Worm (Caenorhabditis elegans): ENCODE data around the gene T26E4.4.

DNA sequence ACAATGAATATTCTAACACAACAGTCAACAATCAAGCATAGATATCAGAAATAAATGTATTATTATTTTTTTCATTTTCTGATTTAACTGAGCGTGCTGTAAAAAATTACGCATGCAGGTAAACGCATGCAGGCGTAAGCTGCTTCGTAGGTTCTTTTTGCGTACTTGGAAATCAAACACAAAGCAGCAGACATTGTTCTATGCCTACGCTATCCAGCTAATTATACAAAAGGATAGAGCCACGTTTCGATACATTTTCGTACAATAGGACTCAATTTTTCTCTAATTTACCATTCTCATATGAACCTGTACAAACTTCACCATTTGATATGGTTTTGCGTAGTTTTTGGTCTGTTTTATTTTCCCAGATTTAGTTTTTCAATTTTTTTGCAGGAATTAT is 9.8 kb downstream of the T26E4.4 start, which contains the start of gene T26E4.3:
- TF ChIP-seq nhr-23 (tag; optimal IDR thresholded peaks at IDR 0.05) (no peak), F13H6.1 (tag; optimal IDR thresholded peaks at IDR 0.05) (no peak), unc-39 (tag; optimal IDR thresholded peaks at IDR 0.05) (no peak), lsy-2 (tag; optimal IDR thresholded peaks at IDR 0.05) (no peak), nhr-10 (tag; optimal IDR thresholded peaks at IDR 0.05) (no peak)

Measured in whole organism, L2 larva.